Worm (Caenorhabditis elegans): ENCODE measurements around the gene unc-22.

Gene unc-22

ce11 chrIV:12044844-12045738, 34.3 kb upstream of the unc-22 start:
- TF ChIP-seq sma-9 (GFP tag; optimal IDR thresholded peaks at IDR 0.05): peak; percentile 83
- TF ChIP-seq sma-9 (tag; optimal IDR thresholded peaks at IDR 0.05): no peak
- TF ChIP-seq ztf-11 (tag; optimal IDR thresholded peaks at IDR 0.05): no peak
- TF ChIP-seq alr-1 (tag; optimal IDR thresholded peaks at IDR 0.05): no peak
- peak; percentile 29 for TF ChIP-seq ceh-16 (tag; optimal IDR thresholded peaks at IDR 0.05)
- peak in 1 of 2 experiments; percentile 21 for TF ChIP-seq lsy-2 (tag; optimal IDR thresholded peaks at IDR 0.05)
- peak; percentile 64 for TF ChIP-seq nhr-129 (tag; optimal IDR thresholded peaks at IDR 0.05)
- TF ChIP-seq nhr-77 (tag; optimal IDR thresholded peaks at IDR 0.05): no peak
- no peak for TF ChIP-seq ceh-82 (tag; optimal IDR thresholded peaks at IDR 0.05)
- no peak for TF ChIP-seq lin-11 (tag; optimal IDR thresholded peaks at IDR 0.05)
- no peak for TF ChIP-seq nhr-11 (tag; optimal IDR thresholded peaks at IDR 0.05)
- TF ChIP-seq sma-3 (GFP tag; optimal IDR thresholded peaks at IDR 0.05): peak; percentile 59
- peak; percentile 56 for TF ChIP-seq blmp-1 (tag; optimal IDR thresholded peaks at IDR 0.05; ENCODE audit: insufficient read depth)
- TF ChIP-seq egl-27 (tag; optimal IDR thresholded peaks at IDR 0.05): peak; percentile 34
- peak; percentile 28 for TF ChIP-seq fos-1 (tag; optimal IDR thresholded peaks at IDR 0.05)
- peak; percentile 47 for TF ChIP-seq nhr-21 (tag; optimal IDR thresholded peaks at IDR 0.05)
- peak; percentile 36 for TF ChIP-seq nhr-25 (tag; optimal IDR thresholded peaks at IDR 0.05)

ce11 chrIV:12043054-12043453, 32.2 kb upstream of the unc-22 start:
- no peak for TF ChIP-seq unc-55 (GFP tag; optimal IDR thresholded peaks at IDR 0.05)
- TF ChIP-seq sma-9 (GFP tag; optimal IDR thresholded peaks at IDR 0.05): peak; percentile 51
- TF ChIP-seq sma-9 (tag; optimal IDR thresholded peaks at IDR 0.05): no peak
- no peak for TF ChIP-seq aly-2 (tag; optimal IDR thresholded peaks at IDR 0.05)
- TF ChIP-seq nhr-129 (tag; optimal IDR thresholded peaks at IDR 0.05): peak; percentile 61
- no peak for TF ChIP-seq ceh-82 (tag; optimal IDR thresholded peaks at IDR 0.05)
- TF ChIP-seq fos-1 (tag; optimal IDR thresholded peaks at IDR 0.05): peak; percentile 16
- no peak for TF ChIP-seq C34F6.9 (tag; optimal IDR thresholded peaks at IDR 0.05)
- no peak for TF ChIP-seq ztf-4 (tag; optimal IDR thresholded peaks at IDR 0.05)
- TF ChIP-seq crh-2 (tag; optimal IDR thresholded peaks at IDR 0.05): peak; percentile 36

DNA sequence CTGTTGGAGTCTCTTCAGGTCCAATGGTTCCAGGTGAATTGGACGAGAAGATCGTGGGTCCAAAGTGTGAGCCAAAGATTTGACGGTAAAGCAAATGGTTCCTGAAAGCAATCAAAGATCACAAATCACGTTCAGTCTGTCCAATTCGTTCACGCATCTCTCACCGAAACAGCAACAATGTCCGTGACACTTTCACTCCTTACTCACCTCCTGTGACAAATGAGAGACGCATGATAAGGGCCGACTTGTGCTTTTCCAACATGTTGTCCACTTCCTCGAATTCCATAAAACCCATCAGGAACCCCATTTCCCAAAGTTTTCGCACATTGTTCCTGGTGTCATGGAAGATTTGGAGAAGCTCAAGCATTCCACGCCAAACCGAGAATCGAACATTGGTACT, 29.6 kb upstream of the unc-22 start:
- TF ChIP-seq R02D3.7 (tag; optimal IDR thresholded peaks at IDR 0.05) (no peak), lin-11 (tag; optimal IDR thresholded peaks at IDR 0.05) (no peak), aly-2 (tag; optimal IDR thresholded peaks at IDR 0.05) (no peak), nhr-11 (tag; optimal IDR thresholded peaks at IDR 0.05) (no peak), nhr-129 (tag; optimal IDR thresholded peaks at IDR 0.05) (peak; percentile 35), sma-9 (GFP tag; optimal IDR thresholded peaks at IDR 0.05) (peak; percentile 23), sma-9 (tag; optimal IDR thresholded peaks at IDR 0.05) (no peak), fos-1 (tag; optimal IDR thresholded peaks at IDR 0.05) (peak; percentile 60)

ce11 chrIV:12036924-12037323, 26.1 kb upstream of the unc-22 start:
- peak; percentile 47 for TF ChIP-seq sma-3 (GFP tag; optimal IDR thresholded peaks at IDR 0.05)
- peak; percentile 11 for TF ChIP-seq lin-13 (GFP tag; optimal IDR thresholded peaks at IDR 0.05)
- TF ChIP-seq lsy-2 (tag; optimal IDR thresholded peaks at IDR 0.05): peak in 1 of 2 experiments; percentile 63
- TF ChIP-seq nhr-129 (tag; optimal IDR thresholded peaks at IDR 0.05): peak; percentile 6
- peak; percentile 64 for TF ChIP-seq sem-4 (tag; optimal IDR thresholded peaks at IDR 0.05)
- no peak for TF ChIP-seq blmp-1 (tag; optimal IDR thresholded peaks at IDR 0.05; ENCODE audit: insufficient read depth)
- no peak for TF ChIP-seq ZK546.5 (tag; optimal IDR thresholded peaks at IDR 0.05)
- TF ChIP-seq ztf-11 (tag; optimal IDR thresholded peaks at IDR 0.05): no peak
- TF ChIP-seq ama-1 (optimal IDR thresholded peaks at IDR 0.05): peak; percentile 51
- TF ChIP-seq ztf-4 (tag; optimal IDR thresholded peaks at IDR 0.05): peak; percentile 61
- peak; percentile 1 for TF ChIP-seq nhr-6 (tag; optimal IDR thresholded peaks at IDR 0.05)
- TF ChIP-seq nhr-25 (tag; optimal IDR thresholded peaks at IDR 0.05): peak; percentile 48
- TF ChIP-seq mbf-1 (tag; optimal IDR thresholded peaks at IDR 0.05): no peak

DNA sequence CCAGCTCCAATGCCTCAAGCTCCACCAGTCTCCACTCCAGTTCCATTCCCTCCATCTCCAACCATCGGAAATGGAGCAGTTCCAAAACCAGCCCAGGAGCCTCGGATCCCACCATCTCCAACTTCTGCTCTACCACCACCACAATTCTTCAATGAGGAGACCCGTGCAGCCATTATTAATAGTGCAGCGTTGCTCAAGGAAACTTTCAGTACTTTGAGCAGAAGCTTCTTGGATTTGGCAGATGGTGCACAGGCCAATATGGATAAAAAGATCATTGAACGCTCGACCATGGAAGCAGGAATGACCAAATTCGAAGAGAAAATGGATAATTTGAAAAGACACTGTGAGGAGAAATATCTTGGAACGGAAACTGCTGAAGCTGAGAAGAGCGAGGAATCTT, 24.6 kb upstream of the unc-22 start:
- TF ChIP-seq nhr-10 (tag; optimal IDR thresholded peaks at IDR 0.05): no peak
- TF ChIP-seq ztf-4 (tag; optimal IDR thresholded peaks at IDR 0.05): no peak
- no peak for TF ChIP-seq mbf-1 (tag; optimal IDR thresholded peaks at IDR 0.05)
- TF ChIP-seq ceh-16 (tag; optimal IDR thresholded peaks at IDR 0.05): no peak
- TF ChIP-seq nhr-23 (tag; optimal IDR thresholded peaks at IDR 0.05): no peak
- TF ChIP-seq fos-1 (tag; optimal IDR thresholded peaks at IDR 0.05): no peak
- TF ChIP-seq C34F6.9 (tag; optimal IDR thresholded peaks at IDR 0.05): no peak
- no peak for TF ChIP-seq nhr-12 (tag; optimal IDR thresholded peaks at IDR 0.05)
- TF ChIP-seq dmd-4 (tag; optimal IDR thresholded peaks at IDR 0.05): no peak
- TF ChIP-seq sem-4 (tag; optimal IDR thresholded peaks at IDR 0.05): no peak
- no peak for TF ChIP-seq F13H6.1 (tag; optimal IDR thresholded peaks at IDR 0.05)
- no peak for TF ChIP-seq ZK546.5 (tag; optimal IDR thresholded peaks at IDR 0.05)
